Fruit fly (Drosophila melanogaster): Measurements from ENCODE around the gene AMPdeam.
A peak's percentile ranks its signal among the peaks of the same experiment; 100 is the strongest.

AMPdeam gene

dm6 chrX:13815526-13816173, 30.0 kb downstream of the AMPdeam start (continued):
- TF ChIP-seq fd85E (GFP tag; optimal IDR thresholded peaks at IDR 0.05) (no peak), CG16779 (tag; optimal IDR thresholded peaks at IDR 0.05) (peak; percentile 63), CG8119 (GFP tag; IDR thresholded peaks at IDR 0.05) (peak; percentile 81), Ets96B (tag; optimal IDR thresholded peaks at IDR 0.05) (peak; percentile 73), CG10631 (GFP tag; optimal IDR thresholded peaks at IDR 0.05) (peak; percentile 68), Hr38 (GFP tag; optimal IDR thresholded peaks at IDR 0.05) (no peak), svp (GFP tag) (peak; percentile 77), CG4318 (GFP tag; optimal IDR thresholded peaks at IDR 0.05) (peak; percentile 74), CG1621 (tag; optimal IDR thresholded peaks at IDR 0.05) (peak; percentile 55), Smox (GFP tag; optimal IDR thresholded peaks at IDR 0.05) (peak; percentile 24)

dm6 chrX:13814058-13814457, 31.6 kb downstream of the AMPdeam start:
- TF ChIP-seq topi (GFP tag; optimal IDR thresholded peaks at IDR 0.05) = no peak
- TF ChIP-seq Hr38 (GFP tag; optimal IDR thresholded peaks at IDR 0.05) = no peak
- TF ChIP-seq dsx (GFP tag; optimal IDR thresholded peaks at IDR 0.05; ENCODE audit: poor library complexity, severe bottlenecking) = no peak
- TF ChIP-seq Eip93F (GFP tag; optimal IDR thresholded peaks at IDR 0.05) = no peak
- no peak for TF ChIP-seq CG8632 (GFP tag; optimal IDR thresholded peaks at IDR 0.05)
- TF ChIP-seq acj6 (GFP tag; optimal IDR thresholded peaks at IDR 0.05) = no peak
- TF ChIP-seq CG31627 (GFP tag; optimal IDR thresholded peaks at IDR 0.05) = no peak
- TF ChIP-seq OdsH (GFP tag; optimal IDR thresholded peaks at IDR 0.05) = no peak
- TF ChIP-seq CG16779 (tag; optimal IDR thresholded peaks at IDR 0.05) = no peak
- no peak for TF ChIP-seq esn (GFP tag; optimal IDR thresholded peaks at IDR 0.05)
- TF ChIP-seq CG9139 (GFP tag; optimal IDR thresholded peaks at IDR 0.05) = no peak
- TF ChIP-seq Hr4 (GFP tag; optimal IDR thresholded peaks at IDR 0.05) = no peak
- TF ChIP-seq CG6792 (GFP tag; optimal IDR thresholded peaks at IDR 0.05) = no peak
- no peak for TF ChIP-seq fd85E (GFP tag; optimal IDR thresholded peaks at IDR 0.05)
- no peak for TF ChIP-seq CG10669 (GFP tag; optimal IDR thresholded peaks at IDR 0.05)
- no peak for TF ChIP-seq CG11902 (GFP tag; optimal IDR thresholded peaks at IDR 0.05)
- no peak for TF ChIP-seq CG3032 (tag; optimal IDR thresholded peaks at IDR 0.05)
- TF ChIP-seq Ets96B (tag; optimal IDR thresholded peaks at IDR 0.05) = no peak
- TF ChIP-seq cyc (GFP tag; optimal IDR thresholded peaks at IDR 0.05) = no peak

- TF ChIP-seq CG6276 (GFP tag; optimal IDR thresholded peaks at IDR 0.05) = peak; percentile 68
- TF ChIP-seq achi (GFP tag; optimal IDR thresholded peaks at IDR 0.05) = peak; percentile 43
- TF ChIP-seq CG9139 (GFP tag; optimal IDR thresholded peaks at IDR 0.05) = peak; percentile 44
- TF ChIP-seq CG1621 (tag; optimal IDR thresholded peaks at IDR 0.05) = peak; percentile 44
- peak; percentile 23; the same call in 1 of the 3 replicates for TF ChIP-seq CG8119 (GFP tag; IDR thresholded peaks at IDR 0.05)
- TF ChIP-seq CG6163 (GFP tag; IDR thresholded peaks at IDR 0.05) = no peak
- TF ChIP-seq eg (GFP tag; IDR thresholded peaks at IDR 0.05) = peak; percentile 53; the same call in 1 of the 3 replicates
- TF ChIP-seq Eip75B (GFP tag; optimal IDR thresholded peaks at IDR 0.05) = no peak
- TF ChIP-seq CG6854 (GFP tag; optimal IDR thresholded peaks at IDR 0.05) = peak; percentile 10
- TF ChIP-seq svp (GFP tag) = no peak
Observed at dm6 chrX:13811480-13811879, 34.2 kb downstream of the AMPdeam start, which contains the start of gene CG11095. Gene CG11095 (plus strand): TSS chrX:13811684.

DNA sequence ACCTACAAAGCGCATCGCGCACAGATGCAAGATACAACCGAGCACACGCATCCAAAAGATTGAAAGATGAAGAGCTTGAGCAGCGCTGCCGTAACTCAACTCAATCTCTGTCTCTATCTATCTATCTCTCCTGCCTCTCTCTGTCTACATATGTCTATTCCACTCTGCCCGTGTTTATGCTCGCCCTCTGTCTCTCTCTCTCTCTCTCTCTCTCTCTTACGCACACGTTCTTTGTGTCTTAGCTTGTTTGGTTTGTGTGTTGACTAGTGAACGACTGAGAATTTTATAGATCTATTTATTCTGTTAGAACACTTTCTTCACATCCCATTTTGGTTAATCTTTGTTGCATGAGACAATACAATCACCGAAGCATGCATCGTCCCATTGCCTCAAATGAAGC, 40.1 kb downstream of the AMPdeam start:
- TF ChIP-seq fkh (GFP tag; optimal IDR thresholded peaks at IDR 0.05) = peak; percentile 83
- no peak for TF ChIP-seq CG15336 (GFP tag; IDR thresholded peaks at IDR 0.05)

- TF ChIP-seq svp (GFP tag) (peak; percentile 95), net (GFP tag; optimal IDR thresholded peaks at IDR 0.05) (no peak)
Observed at dm6 chrX:13804398-13804797, 41.3 kb downstream of the AMPdeam start.
